Fruit fly (Drosophila melanogaster): ENCODE measurements around the gene CG6927.

dm6 chrX:4939788-4940441 is 33.2 kb downstream of the CG6927 start:
- no peak for TF ChIP-seq psq (optimal IDR thresholded peaks at IDR 0.05)
- no peak for TF ChIP-seq h (optimal IDR thresholded peaks at IDR 0.05)
